Fruit fly (Drosophila melanogaster): Measurements from ENCODE around the gene rdgA.
A peak's percentile ranks its signal among the peaks of the same experiment; 100 is the strongest.

Gene rdgA

DNA sequence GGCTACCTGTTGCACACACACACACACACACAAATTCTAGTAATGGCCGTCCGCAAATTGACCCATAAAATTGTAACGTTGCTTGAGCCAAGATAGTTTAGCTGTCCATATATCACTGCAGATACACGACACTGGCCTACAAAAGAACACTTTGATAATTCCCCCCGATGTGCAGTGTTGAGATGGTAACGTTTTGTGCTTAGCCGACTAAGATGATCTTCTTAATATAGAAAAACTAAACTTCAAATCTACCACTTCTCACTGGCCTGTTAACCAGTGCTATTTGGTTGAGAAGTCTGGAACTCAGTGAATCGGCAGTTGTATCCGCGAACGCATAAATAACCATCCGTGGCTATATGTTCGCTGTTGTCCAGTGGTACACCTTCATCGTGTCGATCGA, 162.0 kb downstream of the rdgA start:
- TF ChIP-seq fd96Ca (GFP tag; IDR thresholded peaks at IDR 0.05) (peak; percentile 88), CG14655 (GFP tag; optimal IDR thresholded peaks at IDR 0.05) (peak; percentile 76), CG8301 (tag; optimal IDR thresholded peaks at IDR 0.05) (peak; percentile 74), EcR (GFP tag; optimal IDR thresholded peaks at IDR 0.05) (peak; percentile 6), CG15710 (tag; optimal IDR thresholded peaks at IDR 0.05) (peak; percentile 68), CG34367 (tag; optimal IDR thresholded peaks at IDR 0.05) (peak; percentile 75), CG4496 (GFP tag; IDR thresholded peaks at IDR 0.05) (peak; percentile 92), Ets98B (GFP tag; IDR thresholded peaks at IDR 0.05) (peak; percentile 83), rn (GFP tag; IDR thresholded peaks at IDR 0.05) (peak; percentile 55; the same call in 1 of the 2 replicates), Pif1A (GFP tag; optimal IDR thresholded peaks at IDR 0.05) (peak; percentile 67), gl (tag; optimal IDR thresholded peaks at IDR 0.05) (peak; percentile 63), CG8159 (tag; optimal IDR thresholded peaks at IDR 0.05) (peak; percentile 75), Snoo (tag; optimal IDR thresholded peaks at IDR 0.05) (no peak), D1 (tag; optimal IDR thresholded peaks at IDR 0.05) (no peak), CG12605 (GFP tag; IDR thresholded peaks at IDR 0.05) (peak; percentile 75), CG17806 (tag; optimal IDR thresholded peaks at IDR 0.05) (peak; percentile 64), CG9948 (tag; optimal IDR thresholded peaks at IDR 0.05) (peak; percentile 37), Pif1B (GFP tag; optimal IDR thresholded peaks at IDR 0.05) (peak; percentile 63), CG32121 (GFP tag; IDR thresholded peaks at IDR 0.05) (peak; percentile 55), CG10348 (GFP tag; IDR thresholded peaks at IDR 0.05) (no peak), CG13204 (GFP tag; optimal IDR thresholded peaks at IDR 0.05) (peak; percentile 44)

- no peak for TF ChIP-seq Snoo (tag; optimal IDR thresholded peaks at IDR 0.05)
- no peak for TF ChIP-seq CG8159 (tag; optimal IDR thresholded peaks at IDR 0.05)
- TF ChIP-seq EcR (GFP tag; optimal IDR thresholded peaks at IDR 0.05): no peak
- no peak for TF ChIP-seq CG32121 (GFP tag; IDR thresholded peaks at IDR 0.05)
- TF ChIP-seq CG8301 (tag; optimal IDR thresholded peaks at IDR 0.05): no peak
- no peak for TF ChIP-seq fd96Ca (GFP tag; IDR thresholded peaks at IDR 0.05)
- no peak for TF ChIP-seq gl (tag; optimal IDR thresholded peaks at IDR 0.05)
- no peak for TF ChIP-seq CG4496 (GFP tag; IDR thresholded peaks at IDR 0.05)
- TF ChIP-seq CG10348 (GFP tag; IDR thresholded peaks at IDR 0.05): no peak
- TF ChIP-seq CG15710 (tag; optimal IDR thresholded peaks at IDR 0.05): no peak
- TF ChIP-seq CG9948 (tag; optimal IDR thresholded peaks at IDR 0.05): no peak
- no peak for TF ChIP-seq rn (GFP tag; IDR thresholded peaks at IDR 0.05)
- no peak for TF ChIP-seq Ets98B (GFP tag; IDR thresholded peaks at IDR 0.05)
These were observed 164.4 kb downstream of the rdgA start, which contains the start of gene CG10970 for dm6 chrX:9071308-9071707. TSS of gene CG10970 (minus strand) at chrX:9071408.

dm6 chrX:9074040-9074439, 167.2 kb downstream of the rdgA start:
- TF ChIP-seq rn (GFP tag; IDR thresholded peaks at IDR 0.05) (no peak), CG14655 (GFP tag; optimal IDR thresholded peaks at IDR 0.05) (no peak), CG9948 (tag; optimal IDR thresholded peaks at IDR 0.05) (no peak), CG34367 (tag; optimal IDR thresholded peaks at IDR 0.05) (no peak), Ets98B (GFP tag; IDR thresholded peaks at IDR 0.05) (no peak), Pif1A (GFP tag; optimal IDR thresholded peaks at IDR 0.05) (no peak)

DNA sequence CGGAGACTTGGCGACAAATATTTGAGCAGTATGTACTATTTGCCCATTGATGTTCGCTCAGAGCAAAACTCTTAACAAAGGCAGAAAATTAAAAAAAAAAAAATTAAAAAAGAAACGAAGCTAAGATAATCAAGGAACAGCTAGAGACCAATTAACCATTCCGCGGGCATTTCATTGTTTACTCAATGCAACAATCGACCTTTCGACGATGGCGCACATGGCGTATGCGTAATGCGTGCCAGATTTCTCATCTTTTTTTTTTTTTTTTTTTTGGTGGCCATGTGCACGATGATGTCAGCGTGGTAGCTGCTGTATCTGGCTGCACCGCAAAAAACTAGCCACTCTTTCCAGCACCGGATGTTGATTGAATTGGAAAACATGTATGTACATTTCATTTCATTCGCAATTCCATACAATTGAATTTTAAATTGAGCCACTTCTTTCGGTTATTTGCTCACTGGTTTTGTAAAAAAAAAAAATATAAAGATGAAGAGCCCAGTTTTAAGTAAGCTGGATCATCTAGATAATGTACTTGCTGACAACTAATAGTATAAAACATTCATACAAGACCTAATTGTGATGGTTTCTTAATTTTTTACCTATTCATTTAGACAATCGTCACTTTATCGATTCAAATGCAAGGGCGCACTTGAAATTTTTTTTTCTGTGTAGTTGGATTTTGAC, 168.9 kb downstream of the rdgA start:
- TF ChIP-seq Pif1B (GFP tag; optimal IDR thresholded peaks at IDR 0.05) (peak; percentile 30), CG10348 (GFP tag; IDR thresholded peaks at IDR 0.05) (no peak), Snoo (tag; optimal IDR thresholded peaks at IDR 0.05) (peak; percentile 67), CG32121 (GFP tag; IDR thresholded peaks at IDR 0.05) (peak; percentile 59), CG17806 (tag; optimal IDR thresholded peaks at IDR 0.05) (peak; percentile 2), CG12605 (GFP tag; IDR thresholded peaks at IDR 0.05) (no peak), Pif1A (GFP tag; optimal IDR thresholded peaks at IDR 0.05) (peak; percentile 74), CG15710 (tag; optimal IDR thresholded peaks at IDR 0.05) (peak; percentile 44), CG8159 (tag; optimal IDR thresholded peaks at IDR 0.05) (peak; percentile 64), CG4496 (GFP tag; IDR thresholded peaks at IDR 0.05) (peak; percentile 35; the same call in 1 of the 3 replicates), Ets98B (GFP tag; IDR thresholded peaks at IDR 0.05) (no peak), D1 (tag; optimal IDR thresholded peaks at IDR 0.05) (no peak), CG8301 (tag; optimal IDR thresholded peaks at IDR 0.05) (peak; percentile 44), CG14655 (GFP tag; optimal IDR thresholded peaks at IDR 0.05) (peak; percentile 56), fd96Ca (GFP tag; IDR thresholded peaks at IDR 0.05) (0 out of 3 replicates have a peak, but pooled peaks have one; percentile 36), EcR (GFP tag; optimal IDR thresholded peaks at IDR 0.05) (no peak), CG9948 (tag; optimal IDR thresholded peaks at IDR 0.05) (peak; percentile 1)

DNA sequence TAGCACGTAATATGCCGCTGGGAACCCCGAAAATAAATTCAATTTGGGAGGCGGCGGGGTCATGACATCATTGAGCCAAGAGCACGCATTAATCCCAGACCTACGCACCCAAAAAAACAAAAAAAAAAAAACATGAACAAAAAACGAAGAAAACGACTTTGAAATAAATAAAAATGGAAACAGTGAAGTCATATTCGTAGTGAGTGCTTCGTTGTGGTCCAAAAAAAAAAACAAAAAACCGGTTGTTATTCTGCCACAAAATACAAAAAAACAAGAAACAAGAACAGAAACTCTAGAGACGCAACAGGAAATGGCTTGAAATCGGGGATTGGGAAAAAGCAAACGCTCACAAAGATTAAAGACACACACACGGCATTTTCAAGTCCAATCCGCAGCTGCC, 170.7 kb downstream of the rdgA start:
- TF ChIP-seq CG4496 (GFP tag; IDR thresholded peaks at IDR 0.05): peak; percentile 8; the same call in 1 of the 3 replicates
- peak; percentile 48 for TF ChIP-seq gl (tag; optimal IDR thresholded peaks at IDR 0.05)
- no peak for TF ChIP-seq Ets98B (GFP tag; IDR thresholded peaks at IDR 0.05)
- no peak for TF ChIP-seq CG32121 (GFP tag; IDR thresholded peaks at IDR 0.05)
- TF ChIP-seq CG8301 (tag; optimal IDR thresholded peaks at IDR 0.05): no peak
- no peak for TF ChIP-seq CG8159 (tag; optimal IDR thresholded peaks at IDR 0.05)
- TF ChIP-seq Snoo (tag; optimal IDR thresholded peaks at IDR 0.05): no peak
- peak; percentile 64 for TF ChIP-seq CG13204 (GFP tag; optimal IDR thresholded peaks at IDR 0.05)
- TF ChIP-seq Pif1B (GFP tag; optimal IDR thresholded peaks at IDR 0.05): no peak
- TF ChIP-seq CG17806 (tag; optimal IDR thresholded peaks at IDR 0.05): no peak
- peak; percentile 40; the same call in 1 of the 2 replicates for TF ChIP-seq CG12605 (GFP tag; IDR thresholded peaks at IDR 0.05)
- TF ChIP-seq CG14655 (GFP tag; optimal IDR thresholded peaks at IDR 0.05): no peak
- no peak for TF ChIP-seq D1 (tag; optimal IDR thresholded peaks at IDR 0.05)
- peak; percentile 29 for TF ChIP-seq Pif1A (GFP tag; optimal IDR thresholded peaks at IDR 0.05)
- TF ChIP-seq CG15710 (tag; optimal IDR thresholded peaks at IDR 0.05): peak; percentile 32
- peak; percentile 43 for TF ChIP-seq CG34367 (tag; optimal IDR thresholded peaks at IDR 0.05)
- no peak for TF ChIP-seq EcR (GFP tag; optimal IDR thresholded peaks at IDR 0.05)
- no peak for TF ChIP-seq CG10348 (GFP tag; IDR thresholded peaks at IDR 0.05)
- TF ChIP-seq rn (GFP tag; IDR thresholded peaks at IDR 0.05): no peak
